Worm (Caenorhabditis elegans) whole organism, L3 larva: ENCODE measurements around the gene nhr-171.

ENCODE experiments used
- ceh-28 ChIP-seq: fragments of 150-350 bp; optimal IDR thresholded peaks from 2 replicates; lab custom pipeline; 2014; ENCODE audit warnings: missing biosample characterization, missing genetic modification reagents, missing genetic modification characterization
- egl-27 ChIP-seq: sonication (generic microtip); optimal IDR thresholded peaks from 4 replicates; lab custom pipeline; 2017; ENCODE audit warnings: missing biosample characterization, missing genetic modification reagents, missing genetic modification characterization
- fkh-10 ChIP-seq: sonication (generic microtip); optimal IDR thresholded peaks from 2 replicates; lab custom pipeline; 2017; ENCODE audit warnings: missing biosample characterization, missing genetic modification reagents, missing genetic modification characterization
- nfya-1 ChIP-seq: sonication (generic microtip); optimal IDR thresholded peaks from 2 replicates; lab custom pipeline; 2017; ENCODE audit warnings: missing genetic modification characterization, mild to moderate bottlenecking, missing compliant biosample characterization, antibody characterized with exemption, moderate library complexity; ENCODE audit not compliant: insufficient read depth
- nhr-237 ChIP-seq: fragments of 150-350 bp; optimal IDR thresholded peaks from 2 replicates; lab custom pipeline; 2014; ENCODE audit warnings: missing biosample characterization, missing genetic modification characterization
- nhr-25 ChIP-seq: sonication (generic microtip); optimal IDR thresholded peaks from 2 replicates; lab custom pipeline; 2017; ENCODE audit warnings: missing biosample characterization, missing genetic modification characterization
- nhr-28 ChIP-seq: fragments of 150-350 bp; optimal IDR thresholded peaks from 2 replicates; lab custom pipeline; 2014; ENCODE audit warnings: missing biosample characterization, missing genetic modification characterization
- nhr-76 ChIP-seq: fragments of 150-350 bp; sonication (generic microtip); optimal IDR thresholded peaks from 5 replicates; lab custom pipeline; 2014; ENCODE audit warnings: missing biosample characterization, missing genetic modification characterization
- pha-4 ChIP-seq: fragments of 150-350 bp; optimal IDR thresholded peaks from 2 replicates; lab custom pipeline; 2014; ENCODE audit warnings: missing biosample characterization, missing genetic modification reagents, missing genetic modification characterization
- sea-2 ChIP-seq: fragments of 150-350 bp; sonication (generic microtip); optimal IDR thresholded peaks from 4 replicates; lab custom pipeline; 2014; ENCODE audit warnings: missing biosample characterization, missing genetic modification reagents, missing genetic modification characterization
- skn-1 ChIP-seq: fragments of 150-350 bp; optimal IDR thresholded peaks from 2 replicates; lab custom pipeline; 2014; ENCODE audit warnings: missing biosample characterization, missing genetic modification characterization
- snpc-4 ChIP-seq: fragments of 150-350 bp; optimal IDR thresholded peaks from 2 replicates; lab custom pipeline; 2014; ENCODE audit warnings: missing biosample characterization, missing genetic modification characterization
- ztf-11 ChIP-seq: fragments of 150-350 bp; optimal IDR thresholded peaks from 2 replicates; lab custom pipeline; 2014; ENCODE audit warnings: missing biosample characterization, missing genetic modification characterization

DNA sequence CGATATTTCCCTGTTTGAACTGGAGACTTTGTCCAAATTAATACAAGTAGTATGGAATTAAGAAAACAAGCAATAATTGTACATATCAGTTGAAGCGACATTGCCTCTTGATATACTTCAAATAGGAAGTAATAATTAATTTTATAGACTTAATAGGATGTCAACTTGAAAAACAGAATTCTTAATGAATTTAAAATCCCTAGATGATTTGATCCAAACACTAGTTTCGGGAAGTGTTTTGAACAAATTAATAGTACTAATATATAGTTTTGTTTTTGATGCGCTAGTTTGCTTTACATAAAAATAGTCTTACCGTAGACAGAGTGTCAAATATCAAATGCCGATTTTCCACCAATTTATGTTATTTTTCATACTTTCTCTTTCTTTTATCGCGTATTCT is 33.2 kb upstream of the nhr-171 start, which contains the start of gene str-190:
- TF ChIP-seq nhr-28 (no peak), snpc-4 (tag; lab: Kevin White, UChicago) (no peak), skn-1 (tag; lab: Kevin White, UChicago) (no peak), nfya-1 (tag; lab: Kevin White, UChicago) (no peak), nhr-76 (no peak), nhr-25 (tag; lab: Kevin White, UChicago) (no peak), egl-27 (tag; lab: Kevin White, UChicago) (no peak), sea-2 (no peak), ztf-11 (tag; lab: Kevin White, UChicago) (no peak), nhr-237 (tag; lab: Kevin White, UChicago) (no peak), pha-4 (tag; lab: Kevin White, UChicago) (no peak), ceh-28 (no peak), fkh-10 (GFP tag; lab: Kevin White, UChicago) (no peak)
